Worm (Caenorhabditis elegans): ENCODE data around the gene W03C9.8.

DNA sequence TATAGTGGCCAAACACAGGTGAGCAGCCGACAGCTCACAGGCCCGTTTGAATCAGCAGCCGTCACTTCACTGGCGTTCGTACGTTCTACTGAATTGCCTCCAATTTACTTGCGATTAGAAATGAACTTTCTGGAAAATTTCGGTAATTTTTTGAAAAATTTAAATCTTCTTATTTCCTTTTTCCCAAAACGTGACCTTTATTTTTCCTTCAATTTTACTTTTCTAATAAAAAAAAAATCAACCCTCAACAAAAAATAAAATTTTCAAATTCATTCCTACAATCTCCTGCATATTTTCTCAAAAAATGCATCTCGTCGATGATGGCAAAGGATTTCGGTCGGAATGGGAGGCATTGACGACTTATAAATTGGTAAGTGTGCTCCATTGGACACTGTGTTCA is at the start of gene W03C9.8:
- TF ChIP-seq lin-40 (tag; optimal IDR thresholded peaks at IDR 0.05) (no peak), xnd-1 (tag; optimal IDR thresholded peaks at IDR 0.05) (no peak), ets-4 (GFP tag; optimal IDR thresholded peaks at IDR 0.05) (no peak)
